Worm (Caenorhabditis elegans) whole organism, young adult: ENCODE data around the gene H10D18.1.

Source experiments
- F23B12.7 ChIP-seq: sonication (generic microtip); optimal IDR thresholded peaks from 2 replicates; lab custom pipeline; 2017; ENCODE audit warnings: missing genetic modification characterization, mild to moderate bottlenecking, missing compliant biosample characterization, antibody characterized with exemption, moderate library complexity; ENCODE audit not compliant: insufficient read depth
- F55B11.4 ChIP-seq: sonication (generic microtip); optimal IDR thresholded peaks from 2 replicates; lab custom pipeline; 2016; ENCODE audit warnings: missing compliant biosample characterization, missing genetic modification characterization, borderline replicate concordance; ENCODE audit not compliant: insufficient read depth
- ama-1 ChIP-seq, 3 experiments: fragments of 150-350 bp in 1 of 3; sonication (generic microtip) in 2 of 3; optimal IDR thresholded peaks; 2 replicates each; lab custom pipeline; 2014 to 2018; ENCODE audit warnings: missing biosample characterization in 2 of 3, missing genetic modification characterization in 2 of 3, missing genetic modification reagents in 2 of 3
- lin-26 ChIP-seq: fragments of 200-800 bp; sonication (Bioruptor generic); IDR thresholded peaks from 2 replicates; pipeline ENCODE4 v1.3.6; 2022; ENCODE audit warnings: missing genetic modification reagents, missing genetic modification characterization, missing compliant biosample characterization
- lin-54 ChIP-seq: fragments of 200-800 bp; sonication (Bioruptor generic); optimal IDR thresholded peaks from 2 replicates; lab custom pipeline; 2018; ENCODE audit warnings: mild to moderate bottlenecking, missing genetic modification characterization, missing compliant biosample characterization
- madf-3 ChIP-seq: fragments of 200-800 bp; sonication (Bioruptor generic); IDR thresholded peaks from 2 replicates; pipeline ENCODE4 v1.3.6; 2022; ENCODE audit warnings: missing genetic modification reagents, missing genetic modification characterization, missing compliant biosample characterization
- nhr-27 ChIP-seq: fragments of 200-800 bp; sonication (Bioruptor generic); optimal IDR thresholded peaks from 2 replicates; lab custom pipeline; 2018; ENCODE audit warnings: mild to moderate bottlenecking, missing genetic modification characterization, moderate library complexity, missing compliant biosample characterization
- pha-4 ChIP-seq: fragments of 150-350 bp; sonication (generic microtip); optimal IDR thresholded peaks from 2 replicates; lab custom pipeline; 2014; ENCODE audit warnings: missing biosample characterization, missing genetic modification reagents, missing genetic modification characterization
- sea-2 ChIP-seq: fragments of 200-800 bp; sonication (Bioruptor generic); IDR thresholded peaks from 2 replicates; pipeline ENCODE4 v1.3.6; 2022; ENCODE audit warnings: missing genetic modification characterization, missing compliant biosample characterization
- snpc-1.1 ChIP-seq: sonication (generic microtip); optimal IDR thresholded peaks from 2 replicates; lab custom pipeline; 2017; ENCODE audit warnings: missing genetic modification characterization, mild to moderate bottlenecking, missing compliant biosample characterization, antibody characterized with exemption, moderate library complexity, missing genotype, missing genetic modification reagents; ENCODE audit not compliant: insufficient read depth
- snpc-4 ChIP-seq, 5 experiments: fragments of 150-350 bp in 1 of 5; sonication (generic microtip) in 4 of 5; optimal IDR thresholded peaks; 2 replicates each; lab custom pipeline; 2014 to 2018; ENCODE audit warnings: missing genetic modification characterization in 5 of 5, missing biosample characterization in 3 of 5, antibody characterized with exemption in 2 of 5, mild to moderate bottlenecking in 2 of 5, missing compliant biosample characterization in 2 of 5, missing genotype in 2 of 5, moderate library complexity in 2 of 5, missing genetic modification reagents in 1 of 5
- unc-130 ChIP-seq: sonication (generic microtip); optimal IDR thresholded peaks from 2 replicates; lab custom pipeline; 2016; ENCODE audit warnings: missing genetic modification reagents, missing genetic modification characterization, missing compliant biosample characterization
- unc-62 ChIP-seq: fragments of 150-350 bp; optimal IDR thresholded peaks from 2 replicates; lab custom pipeline; 2014; ENCODE audit warnings: missing biosample characterization, missing genetic modification reagents, missing genetic modification characterization
- xnd-1 ChIP-seq: sonication (generic microtip); optimal IDR thresholded peaks from 2 replicates; lab custom pipeline; 2016; ENCODE audit warnings: missing genotype, missing genetic modification reagents, missing genetic modification characterization, missing compliant biosample characterization

- no peak for TF ChIP-seq unc-130
- TF ChIP-seq madf-3, result no peak
- TF ChIP-seq F55B11.4 (tag; lab: Kevin White, UChicago), result no peak
- no peak for TF ChIP-seq lin-26 (GFP tag; lab: Robert Waterston, UW)
- TF ChIP-seq sea-2, result no peak
- TF ChIP-seq nhr-27 (tag; lab: Kevin White, UChicago), result no peak
- no peak for TF ChIP-seq F23B12.7
- TF ChIP-seq snpc-4 (GFP tag; optimal IDR thresholded peaks at IDR 0.05; lab: Kevin White, UChicago), result no peak
- no peak for TF ChIP-seq snpc-4 (tag; optimal IDR thresholded peaks at IDR 0.05; lab: Kevin White, UChicago)
- TF ChIP-seq snpc-1.1 (tag; lab: Kevin White, UChicago), result no peak
- TF ChIP-seq pha-4, result no peak
- no peak for TF ChIP-seq xnd-1 (tag; lab: Kevin White, UChicago)
- TF ChIP-seq lin-54 (GFP tag; lab: Kevin White, UChicago), result no peak
- TF ChIP-seq ama-1 (optimal IDR thresholded peaks at IDR 0.05; lab: Kevin White, UChicago), result no peak
- no peak for TF ChIP-seq ama-1 (GFP tag; optimal IDR thresholded peaks at IDR 0.05; lab: Kevin White, UChicago)
- no peak for TF ChIP-seq unc-62 (GFP tag; lab: Kevin White, UChicago)
These were observed 48.1 kb upstream of the H10D18.1 start, which contains the start of gene Y39H10A.1 for ce11 chrV:3766904-3767303.
